Worm (Caenorhabditis elegans): ENCODE data around the gene K12H6.7.

Gene K12H6.7

DNA sequence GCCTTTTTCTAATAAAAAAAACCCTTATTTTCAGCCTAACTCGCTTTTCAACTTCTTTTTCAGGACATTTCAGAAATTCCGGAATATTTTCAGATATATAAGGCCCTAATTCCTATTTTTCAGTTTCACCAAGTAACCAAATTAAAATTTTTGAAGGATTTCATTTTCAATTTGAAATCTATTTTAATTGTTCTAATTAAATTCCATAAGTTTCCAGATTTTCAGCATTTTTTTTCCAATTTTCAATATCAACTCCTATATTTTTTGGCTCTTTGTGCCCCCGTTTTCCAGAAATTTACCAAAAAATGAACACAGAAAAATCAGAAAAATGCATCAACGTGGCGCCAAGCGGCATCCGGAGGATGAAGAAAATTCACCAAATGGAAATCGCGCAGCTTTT is 38.0 kb upstream of the K12H6.7 start, which contains the start of gene Y110A2AL.1:
Y110A2AL.1 (plus strand) TSS at position 301 of the 400 bp plus-strand sequence.
- TF ChIP-seq nhr-77 (tag; optimal IDR thresholded peaks at IDR 0.05): no peak
- TF ChIP-seq unc-39 (tag; optimal IDR thresholded peaks at IDR 0.05): no peak
- no peak for TF ChIP-seq mbf-1 (tag; optimal IDR thresholded peaks at IDR 0.05)
- TF ChIP-seq skn-1 (tag; optimal IDR thresholded peaks at IDR 0.05): no peak
- no peak for TF ChIP-seq nhr-12 (tag; optimal IDR thresholded peaks at IDR 0.05)
- TF ChIP-seq lin-39 (tag; optimal IDR thresholded peaks at IDR 0.05): no peak

DNA sequence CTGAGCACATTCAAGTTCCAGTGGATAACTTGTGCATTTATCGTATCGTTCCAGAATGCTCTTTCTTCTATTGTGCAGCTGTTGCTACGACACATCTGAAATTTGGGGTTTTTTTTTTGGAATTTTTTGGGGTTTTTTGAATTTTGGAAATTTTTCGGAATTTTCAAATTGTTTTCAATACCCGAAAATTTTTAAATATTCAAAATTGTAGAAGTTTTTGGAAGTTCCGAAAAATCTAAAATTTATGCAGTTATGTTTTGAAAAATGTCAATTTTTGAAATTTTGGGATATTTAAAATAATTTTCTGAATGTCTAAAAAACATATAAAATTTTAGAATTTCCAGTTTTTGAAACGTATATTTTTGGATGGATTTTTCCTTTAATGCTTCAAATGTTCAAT is 35.1 kb upstream of the K12H6.7 start, which contains the start of gene Y110A2AL.10:
Y110A2AL.10 (minus strand) TSS at position 101 of the 400 bp plus-strand sequence.
- no peak for TF ChIP-seq lin-13 (GFP tag; optimal IDR thresholded peaks at IDR 0.05)
- TF ChIP-seq ceh-82 (tag; optimal IDR thresholded peaks at IDR 0.05): no peak
- no peak for TF ChIP-seq blmp-1 (tag; optimal IDR thresholded peaks at IDR 0.05; ENCODE audit: insufficient read depth)
- TF ChIP-seq zag-1 (tag; optimal IDR thresholded peaks at IDR 0.05): no peak
- no peak for TF ChIP-seq alr-1 (tag; optimal IDR thresholded peaks at IDR 0.05)
- TF ChIP-seq lin-11 (tag; optimal IDR thresholded peaks at IDR 0.05): no peak
- no peak for TF ChIP-seq dmd-4 (tag; optimal IDR thresholded peaks at IDR 0.05)
- no peak for TF ChIP-seq egl-27 (tag; optimal IDR thresholded peaks at IDR 0.05)
- no peak for TF ChIP-seq lsy-2 (tag; optimal IDR thresholded peaks at IDR 0.05)
- TF ChIP-seq nhr-129 (tag; optimal IDR thresholded peaks at IDR 0.05): no peak
- no peak for TF ChIP-seq elt-1 (tag; optimal IDR thresholded peaks at IDR 0.05)
- TF ChIP-seq sma-9 (GFP tag; optimal IDR thresholded peaks at IDR 0.05): no peak
- no peak for TF ChIP-seq sma-9 (tag; optimal IDR thresholded peaks at IDR 0.05)
- no peak for TF ChIP-seq nhr-23 (tag; optimal IDR thresholded peaks at IDR 0.05)
- no peak for TF ChIP-seq nhr-21 (tag; optimal IDR thresholded peaks at IDR 0.05)
- TF ChIP-seq unc-55 (GFP tag; optimal IDR thresholded peaks at IDR 0.05): no peak

DNA sequence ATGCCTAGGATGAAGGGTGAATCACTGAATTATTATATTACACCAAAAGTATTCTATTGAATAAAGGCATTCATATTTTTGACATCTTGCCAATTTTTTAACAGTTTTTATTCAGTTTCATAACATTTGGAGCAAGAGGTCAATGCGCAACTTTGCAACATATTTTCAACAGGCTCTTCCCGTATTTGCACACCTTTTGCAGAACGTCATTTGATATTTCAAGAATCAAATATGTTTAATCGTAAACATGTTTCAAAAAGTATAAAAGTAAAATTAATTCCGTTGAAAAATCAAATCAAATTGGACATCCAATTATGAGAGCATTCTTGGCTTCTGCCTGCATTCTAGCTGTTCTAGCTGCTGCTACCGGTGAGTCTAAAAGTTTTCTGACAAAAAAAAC is 30.9 kb upstream of the K12H6.7 start, which contains the start of gene Y110A2AL.2:
Y110A2AL.2 (plus strand) TSS at position 301 of the 400 bp plus-strand sequence.
- TF ChIP-seq crh-2 (tag; optimal IDR thresholded peaks at IDR 0.05) (no peak), mbf-1 (tag; optimal IDR thresholded peaks at IDR 0.05) (no peak)

DNA sequence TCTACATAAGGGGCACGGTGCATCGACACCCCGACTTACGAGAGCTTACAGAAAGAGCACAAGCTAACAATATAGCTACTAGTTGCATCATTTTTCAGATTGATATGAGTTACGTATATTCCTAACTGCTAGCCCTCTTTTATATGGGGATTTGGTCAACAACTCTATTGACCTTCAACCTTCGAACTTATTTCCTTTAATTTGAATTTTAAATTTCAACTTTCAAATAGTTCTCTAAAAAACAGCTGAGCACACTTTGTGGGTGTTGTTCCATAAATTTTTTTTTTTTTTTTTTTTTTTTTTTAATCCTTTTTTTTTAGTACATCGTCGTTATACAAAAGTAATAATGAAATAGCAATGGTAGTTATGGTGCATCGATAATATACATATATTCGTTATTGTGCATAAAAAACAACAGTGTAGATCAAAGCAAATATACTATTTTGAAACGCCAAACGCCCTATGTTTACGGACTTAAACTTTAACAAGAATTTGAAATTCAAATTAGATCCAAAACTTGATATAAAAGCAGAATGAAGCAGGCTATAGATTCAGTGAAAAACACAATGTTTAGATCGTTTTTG is 29.9 kb upstream of the K12H6.7 start, which contains the start of the genes Y110A2AL.9 and Y110A2AL.3:
Y110A2AL.9 (minus strand) TSS at position 101 of the 584 bp plus-strand sequence.
Y110A2AL.3 (plus strand) TSS at position 534 of the 584 bp plus-strand sequence.
- no peak for TF ChIP-seq elt-1 (tag; optimal IDR thresholded peaks at IDR 0.05)
- TF ChIP-seq nhr-6 (tag; optimal IDR thresholded peaks at IDR 0.05): no peak
- TF ChIP-seq nhr-11 (tag; optimal IDR thresholded peaks at IDR 0.05): no peak
- TF ChIP-seq ztf-11 (tag; optimal IDR thresholded peaks at IDR 0.05): no peak
- TF ChIP-seq egl-27 (tag; optimal IDR thresholded peaks at IDR 0.05): no peak

DNA sequence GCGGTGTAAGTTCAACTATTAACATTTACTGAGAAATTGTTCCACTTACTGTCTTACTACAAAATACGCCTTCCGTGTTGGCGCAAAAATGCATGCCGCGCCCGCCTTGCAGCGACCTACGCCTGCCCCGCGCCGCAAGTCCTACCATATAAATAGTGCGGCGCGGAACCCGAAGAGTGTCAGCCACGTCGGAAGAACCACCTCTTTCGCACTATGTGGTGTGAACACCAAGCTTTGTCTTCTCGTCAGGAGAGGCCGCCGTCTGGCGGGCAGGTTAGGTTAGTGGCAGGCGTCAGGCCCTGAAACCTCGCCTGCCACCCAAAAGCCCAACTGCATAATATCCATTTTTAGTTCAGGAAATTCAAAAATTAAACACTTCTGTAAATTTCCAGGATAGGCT is 28.6 kb upstream of the K12H6.7 start:
- no peak for TF ChIP-seq snpc-4 (tag; optimal IDR thresholded peaks at IDR 0.05)
- TF ChIP-seq lin-11 (tag; optimal IDR thresholded peaks at IDR 0.05): no peak
- TF ChIP-seq ceh-82 (tag; optimal IDR thresholded peaks at IDR 0.05): no peak
- TF ChIP-seq sem-4 (tag; optimal IDR thresholded peaks at IDR 0.05): no peak
- TF ChIP-seq mbf-1 (tag; optimal IDR thresholded peaks at IDR 0.05): no peak
- no peak for TF ChIP-seq ama-1 (optimal IDR thresholded peaks at IDR 0.05)
- no peak for TF ChIP-seq crh-2 (tag; optimal IDR thresholded peaks at IDR 0.05)
- no peak for TF ChIP-seq nhr-23 (tag; optimal IDR thresholded peaks at IDR 0.05)
- no peak for TF ChIP-seq sma-9 (GFP tag; optimal IDR thresholded peaks at IDR 0.05)
- no peak for TF ChIP-seq sma-9 (tag; optimal IDR thresholded peaks at IDR 0.05)
- no peak for TF ChIP-seq peb-1 (tag; optimal IDR thresholded peaks at IDR 0.05)
- no peak for TF ChIP-seq nhr-77 (tag; optimal IDR thresholded peaks at IDR 0.05)
- no peak for TF ChIP-seq mdl-1 (tag; optimal IDR thresholded peaks at IDR 0.05)
- no peak for TF ChIP-seq sma-3 (GFP tag; optimal IDR thresholded peaks at IDR 0.05)
- no peak for TF ChIP-seq mab-5 (tag; optimal IDR thresholded peaks at IDR 0.05)
- no peak for TF ChIP-seq unc-55 (GFP tag; optimal IDR thresholded peaks at IDR 0.05)
- no peak for TF ChIP-seq skn-1 (tag; optimal IDR thresholded peaks at IDR 0.05)
- TF ChIP-seq gmeb-1 (tag; optimal IDR thresholded peaks at IDR 0.05): no peak
- TF ChIP-seq dmd-4 (tag; optimal IDR thresholded peaks at IDR 0.05): no peak
- TF ChIP-seq elt-1 (tag; optimal IDR thresholded peaks at IDR 0.05): no peak
- no peak for TF ChIP-seq ZK546.5 (tag; optimal IDR thresholded peaks at IDR 0.05)

Measured in whole organism, L2 larva.